Worm (Caenorhabditis elegans) whole organism, L3 larva: ENCODE data around the gene gst-32.
"Not testable (repeated sequence)": the region's sequence is repeated elsewhere in the genome, so short reads cannot be mapped to it uniquely, and the experiment has no call there.

Source experiments
- ZK546.5 ChIP-seq: sonication (generic microtip); optimal IDR thresholded peaks from 2 replicates; lab custom pipeline; 2017; ENCODE audit warnings: missing biosample characterization, missing genetic modification characterization
- ama-1 ChIP-seq: fragments of 150-350 bp; optimal IDR thresholded peaks from 2 replicates; lab custom pipeline; 2018
- ceh-16 ChIP-seq: sonication (generic microtip); optimal IDR thresholded peaks from 2 replicates; lab custom pipeline; 2017; ENCODE audit warnings: missing biosample characterization, missing genetic modification characterization
- ceh-28 ChIP-seq: fragments of 150-350 bp; optimal IDR thresholded peaks from 2 replicates; lab custom pipeline; 2014; ENCODE audit warnings: missing biosample characterization, missing genetic modification reagents, missing genetic modification characterization
- ceh-82 ChIP-seq: fragments of 150-350 bp; optimal IDR thresholded peaks from 2 replicates; lab custom pipeline; 2014; ENCODE audit warnings: missing biosample characterization, missing genetic modification characterization
- daf-12 ChIP-seq: fragments of 150-350 bp; optimal IDR thresholded peaks from 2 replicates; lab custom pipeline; 2014; ENCODE audit warnings: missing biosample characterization, missing genetic modification reagents, missing genetic modification characterization
- elt-1 ChIP-seq: fragments of 150-350 bp; optimal IDR thresholded peaks from 2 replicates; lab custom pipeline; 2014; ENCODE audit warnings: missing biosample characterization, missing genetic modification characterization
- fkh-2 ChIP-seq: fragments of 150-350 bp; optimal IDR thresholded peaks from 2 replicates; lab custom pipeline; 2014; ENCODE audit warnings: missing biosample characterization, missing genetic modification reagents, missing genetic modification characterization
- fos-1 ChIP-seq: fragments of 150-350 bp; optimal IDR thresholded peaks from 2 replicates; lab custom pipeline; 2014; ENCODE audit warnings: missing biosample characterization, missing genetic modification characterization
- hmg-11 ChIP-seq: sonication (generic microtip); optimal IDR thresholded peaks from 2 replicates; lab custom pipeline; 2016; ENCODE audit warnings: missing genetic modification characterization, missing compliant biosample characterization
- lin-39 ChIP-seq: fragments of 150-350 bp; optimal IDR thresholded peaks from 2 replicates; lab custom pipeline; 2018; ENCODE audit warnings: missing biosample characterization, missing genetic modification reagents, missing genetic modification characterization
- mdl-1 ChIP-seq: fragments of 150-350 bp; optimal IDR thresholded peaks from 2 replicates; lab custom pipeline; 2014; ENCODE audit warnings: missing biosample characterization, missing genetic modification characterization
- nfya-1 ChIP-seq: sonication (generic microtip); optimal IDR thresholded peaks from 2 replicates; lab custom pipeline; 2017; ENCODE audit warnings: missing genetic modification characterization, mild to moderate bottlenecking, missing compliant biosample characterization, antibody characterized with exemption, moderate library complexity; ENCODE audit not compliant: insufficient read depth
- nhr-11 ChIP-seq: fragments of 150-350 bp; optimal IDR thresholded peaks from 2 replicates; lab custom pipeline; 2014; ENCODE audit warnings: missing biosample characterization, missing genetic modification characterization
- nhr-237 ChIP-seq: fragments of 150-350 bp; optimal IDR thresholded peaks from 2 replicates; lab custom pipeline; 2014; ENCODE audit warnings: missing biosample characterization, missing genetic modification characterization
- nhr-25 ChIP-seq: sonication (generic microtip); optimal IDR thresholded peaks from 2 replicates; lab custom pipeline; 2017; ENCODE audit warnings: missing biosample characterization, missing genetic modification characterization
- nhr-28 ChIP-seq: fragments of 150-350 bp; optimal IDR thresholded peaks from 2 replicates; lab custom pipeline; 2014; ENCODE audit warnings: missing biosample characterization, missing genetic modification characterization
- nhr-43 ChIP-seq: sonication (generic microtip); optimal IDR thresholded peaks from 2 replicates; lab custom pipeline; 2016; ENCODE audit warnings: mild to moderate bottlenecking, missing genetic modification characterization, missing compliant biosample characterization; ENCODE audit not compliant: poor library complexity, severe bottlenecking
- nhr-67 ChIP-seq: fragments of 150-350 bp; optimal IDR thresholded peaks from 2 replicates; lab custom pipeline; 2014; ENCODE audit warnings: missing biosample characterization, missing genetic modification characterization
- nhr-76 ChIP-seq: fragments of 150-350 bp; sonication (generic microtip); optimal IDR thresholded peaks from 5 replicates; lab custom pipeline; 2014; ENCODE audit warnings: missing biosample characterization, missing genetic modification characterization
- pha-4 ChIP-seq: fragments of 150-350 bp; optimal IDR thresholded peaks from 2 replicates; lab custom pipeline; 2014; ENCODE audit warnings: missing biosample characterization, missing genetic modification reagents, missing genetic modification characterization
- pqm-1 ChIP-seq: fragments of 150-350 bp; optimal IDR thresholded peaks from 2 replicates; lab custom pipeline; 2017; ENCODE audit warnings: missing biosample characterization, missing genetic modification characterization, inconsistent platforms
- sea-2 ChIP-seq: fragments of 150-350 bp; sonication (generic microtip); optimal IDR thresholded peaks from 4 replicates; lab custom pipeline; 2014; ENCODE audit warnings: missing biosample characterization, missing genetic modification reagents, missing genetic modification characterization
- snpc-4 ChIP-seq: fragments of 150-350 bp; optimal IDR thresholded peaks from 2 replicates; lab custom pipeline; 2014; ENCODE audit warnings: missing biosample characterization, missing genetic modification characterization
- tbx-2 ChIP-seq: sonication (generic microtip); optimal IDR thresholded peaks from 2 replicates; lab custom pipeline; 2016; ENCODE audit warnings: mild to moderate bottlenecking, missing genetic modification characterization, missing compliant biosample characterization
- unc-39 ChIP-seq: sonication (generic microtip); optimal IDR thresholded peaks from 4 replicates; lab custom pipeline; 2017; ENCODE audit warnings: missing biosample characterization, missing genetic modification characterization
- zag-1 ChIP-seq: fragments of 150-350 bp; optimal IDR thresholded peaks from 2 replicates; lab custom pipeline; 2014; ENCODE audit warnings: missing biosample characterization, missing genetic modification characterization

gst-32 gene

ce11 chrII:15143729-15144128 lies 34.7 kb downstream of the gst-32 start:
- TF ChIP-seq fos-1 (no peak), snpc-4 (tag; lab: Kevin White, UChicago) (no peak), hmg-11 (tag; lab: Kevin White, UChicago) (no peak), ceh-16 (no peak), ceh-28 (tag; lab: Kevin White, UChicago) (no peak), mdl-1 (tag; lab: Kevin White, UChicago) (no peak), nhr-67 (tag; lab: Kevin White, UChicago) (no peak), tbx-2 (tag; lab: Kevin White, UChicago) (no peak), pqm-1 (no peak), zag-1 (tag; lab: Kevin White, UChicago) (no peak)
- TF ChIP-seq, all 47 proteins: peak for 0

ce11 chrII:15140881-15141280 lies 37.5 kb downstream of the gst-32 start, which contains the start of gene Y53F4B.26:
TSS of gene Y53F4B.26 (minus strand) at chrII:15140981.
- not testable (repeated sequence) for TF ChIP-seq pha-4; nhr-28 (tag; lab: Kevin White, UChicago); lin-39 (tag; lab: Kevin White, UChicago)

ce11 chrII:15135886-15136285 lies 42.5 kb downstream of the gst-32 start, which contains the start of gene Y53F4B.25:
TSS of gene Y53F4B.25 (plus strand) at chrII:15136186.
- TF ChIP-seq fkh-2 (tag; lab: Kevin White, UChicago) (no peak), nhr-25 (tag; lab: Kevin White, UChicago) (no peak)

- no peak for TF ChIP-seq nhr-43 (tag; lab: Kevin White, UChicago)
- TF ChIP-seq ceh-28 (tag; lab: Kevin White, UChicago) = no peak
- no peak for TF ChIP-seq fos-1
- TF ChIP-seq nhr-28 (tag; lab: Kevin White, UChicago) = no peak
- no peak for TF ChIP-seq mdl-1 (tag; lab: Kevin White, UChicago)
- TF ChIP-seq daf-12 = no peak
- TF ChIP-seq unc-39 (tag; lab: Kevin White, UChicago) = no peak
- TF ChIP-seq zag-1 (tag; lab: Kevin White, UChicago) = no peak
- no peak for TF ChIP-seq hmg-11 (tag; lab: Kevin White, UChicago)
- no peak for TF ChIP-seq elt-1 (tag; lab: Kevin White, UChicago)
- TF ChIP-seq nhr-67 (tag; lab: Kevin White, UChicago) = no peak
- no peak for TF ChIP-seq nhr-237 (tag; lab: Kevin White, UChicago)
These were observed 44.1 kb downstream of the gst-32 start, which contains the start of gene Y53F4B.24 for ce11 chrII:15134332-15134731. TSS of gene Y53F4B.24 (minus strand) at chrII:15134432.

ce11 chrII:15130512-15130911 lies 47.9 kb downstream of the gst-32 start, which contains the start of gene Y53F4B.62:
TSS of gene Y53F4B.62 (minus strand) at chrII:15130612.
- no peak for TF ChIP-seq unc-39 (tag; lab: Kevin White, UChicago)
- TF ChIP-seq nhr-11 (tag; lab: Kevin White, UChicago) = no peak
- TF ChIP-seq ama-1 = no peak
- TF ChIP-seq hmg-11 (tag; lab: Kevin White, UChicago) = no peak
- TF ChIP-seq ZK546.5 (tag; lab: Kevin White, UChicago) = no peak
- TF ChIP-seq snpc-4 (tag; lab: Kevin White, UChicago) = no peak
- TF ChIP-seq sea-2 (GFP tag; lab: Kevin White, UChicago) = no peak
- no peak for TF ChIP-seq nfya-1 (tag; lab: Kevin White, UChicago)
- no peak for TF ChIP-seq mdl-1 (tag; lab: Kevin White, UChicago)
- no peak for TF ChIP-seq ceh-16
- TF ChIP-seq ceh-82 (tag; lab: Kevin White, UChicago) = no peak
- no peak for TF ChIP-seq daf-12
- no peak for TF ChIP-seq nhr-76
- TF ChIP-seq, all 47 proteins: peak for 0
